Worm (Caenorhabditis elegans) whole organism, dauer: ENCODE data around the gene F36G3.2.

ENCODE experiments used
- unc-62 ChIP-seq: sonication (generic microtip); optimal IDR thresholded peaks from 2 replicates; lab custom pipeline; 2017; ENCODE audit warnings: missing biosample characterization, missing genetic modification reagents, missing genetic modification characterization

F36G3.2 gene

ce11 chrX:9794173-9794572 is at the start of gene F36G3.2:
TSS of gene F36G3.2 (minus strand) at chrX:9794273.
- TF ChIP-seq unc-62 (GFP tag; lab: Kevin White, UChicago): no peak

ce11 chrX:9843568-9843967 is 49.5 kb upstream of the F36G3.2 start:
- no peak for TF ChIP-seq unc-62 (GFP tag; lab: Kevin White, UChicago)

- no peak for TF ChIP-seq unc-62 (GFP tag; lab: Kevin White, UChicago)
These were observed 48.0 kb upstream of the F36G3.2 start for ce11 chrX:9842102-9842501.

ce11 chrX:9840864-9841263 is 46.8 kb upstream of the F36G3.2 start:
- no peak for TF ChIP-seq unc-62 (GFP tag; lab: Kevin White, UChicago)

ce11 chrX:9837989-9838541 is 44.0 kb upstream of the F36G3.2 start, which contains the start of gene ipla-2:
TSS of gene ipla-2 (minus strand) at chrX:9838039.
- no peak for TF ChIP-seq unc-62 (GFP tag; lab: Kevin White, UChicago)

DNA sequence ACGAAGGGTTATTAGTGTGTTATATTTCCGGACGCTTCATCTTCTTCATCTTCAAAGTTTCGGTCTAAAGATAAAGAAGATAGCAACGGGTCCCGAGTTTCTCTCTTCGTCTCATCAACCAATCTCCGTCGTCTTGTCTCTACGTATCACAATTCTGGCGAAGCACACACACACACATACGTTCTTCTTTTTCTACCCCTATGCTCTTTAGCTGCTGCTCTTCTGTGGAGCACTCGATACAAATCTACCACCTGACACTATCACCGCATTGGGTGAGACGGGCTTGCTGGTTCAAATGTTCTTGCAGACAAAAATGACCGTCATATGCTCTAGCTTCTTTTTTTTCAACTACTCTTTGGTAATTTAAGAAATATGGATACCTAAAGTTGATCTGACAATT is 38.3 kb upstream of the F36G3.2 start:
- TF ChIP-seq unc-62 (GFP tag; lab: Kevin White, UChicago): no peak

DNA sequence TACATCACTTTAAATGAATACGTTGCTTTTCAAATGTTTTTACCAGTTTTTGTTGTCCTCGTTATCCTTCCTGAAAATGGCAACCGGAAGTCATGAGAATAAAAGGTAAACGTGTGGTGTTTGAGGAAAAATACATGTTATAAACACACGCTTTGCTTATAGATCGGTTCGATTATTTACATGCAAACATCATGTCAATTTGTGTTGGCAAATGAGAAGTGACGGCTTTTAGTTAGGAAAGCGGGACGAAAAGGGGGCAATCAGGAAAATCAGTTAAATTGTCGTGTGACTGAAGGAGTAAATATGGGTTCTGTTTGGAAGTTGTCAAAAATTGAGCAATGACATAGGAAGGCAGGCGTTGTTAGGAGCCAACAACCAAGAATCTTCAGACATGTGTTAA is 37.1 kb upstream of the F36G3.2 start, which contains the start of gene rrc-1:
rrc-1 (minus strand) TSS at position 74 of the 400 bp plus-strand sequence.
- no peak for TF ChIP-seq unc-62 (GFP tag; lab: Kevin White, UChicago)

ce11 chrX:9822606-9823264 is 28.7 kb upstream of the F36G3.2 start:
- no peak for TF ChIP-seq unc-62 (GFP tag; lab: Kevin White, UChicago)

DNA sequence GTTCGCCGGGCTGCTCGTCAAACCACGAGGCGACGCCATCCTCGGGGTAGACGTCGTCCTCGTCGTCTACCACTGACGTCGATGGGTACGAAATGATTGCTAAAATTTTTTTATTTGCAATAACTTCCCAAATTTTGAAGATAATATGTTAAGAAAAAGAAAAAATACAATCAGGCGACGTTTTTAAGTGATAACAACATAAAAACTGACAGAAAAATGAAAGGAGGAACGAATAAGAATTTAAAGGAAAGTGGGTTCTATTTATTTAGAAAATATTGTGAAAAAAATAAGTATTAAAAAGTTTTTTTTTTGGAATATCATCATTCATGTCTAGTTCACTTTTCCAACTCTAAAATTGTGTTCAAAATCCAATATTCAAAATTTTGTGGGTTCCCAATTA is 28.1 kb upstream of the F36G3.2 start, which contains the start of gene dpy-22:
dpy-22 (minus strand) TSS at position 101 of the 400 bp plus-strand sequence.
- TF ChIP-seq unc-62 (GFP tag; lab: Kevin White, UChicago): no peak

ce11 chrX:9814132-9814811 is 20.2 kb upstream of the F36G3.2 start:
- no peak for TF ChIP-seq unc-62 (GFP tag; lab: Kevin White, UChicago)

DNA sequence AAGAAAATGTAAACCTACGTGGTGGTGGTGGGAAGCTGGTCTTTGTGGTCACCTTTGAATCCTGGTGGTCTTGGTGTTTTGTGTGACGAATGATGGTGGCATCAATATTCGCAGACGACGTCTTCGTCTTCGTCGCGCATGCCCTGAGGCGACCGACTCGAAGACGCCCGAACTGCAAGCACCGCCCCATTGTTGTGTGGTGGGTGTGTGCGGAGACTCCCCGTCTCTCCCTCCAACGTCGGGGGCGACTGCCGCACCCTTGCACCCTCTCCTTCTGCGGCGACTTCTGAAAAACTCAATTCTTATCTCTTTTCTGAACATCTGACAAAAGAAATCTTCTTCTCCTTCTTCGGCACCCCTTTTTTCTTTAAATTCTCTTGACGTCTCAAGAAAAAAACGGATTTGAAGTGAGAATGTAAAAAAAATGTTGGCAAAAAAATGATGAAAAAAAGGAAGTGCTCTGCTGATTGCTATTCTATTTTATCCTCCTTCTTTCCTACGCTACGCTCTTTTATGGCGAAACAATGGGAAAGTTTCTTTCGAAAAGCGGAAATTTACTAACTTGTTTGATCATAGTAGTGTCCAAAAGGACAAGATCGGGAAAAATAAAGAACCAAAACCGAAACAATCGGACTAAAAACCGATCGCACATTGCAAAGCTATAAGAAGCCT is 13.4 kb upstream of the F36G3.2 start, which contains the start of gene lgc-47:
lgc-47 (minus strand) TSS at position 286 of the 672 bp plus-strand sequence.
- TF ChIP-seq unc-62 (GFP tag; lab: Kevin White, UChicago): no peak

ce11 chrX:9805426-9805825 is 11.4 kb upstream of the F36G3.2 start:
- TF ChIP-seq unc-62 (GFP tag; lab: Kevin White, UChicago): no peak

ce11 chrX:9804735-9805134 is 10.7 kb upstream of the F36G3.2 start:
- TF ChIP-seq unc-62 (GFP tag; lab: Kevin White, UChicago): no peak

- TF ChIP-seq unc-62 (GFP tag; lab: Kevin White, UChicago): no peak
These were observed 9.5 kb upstream of the F36G3.2 start for ce11 chrX:9803603-9804002.

DNA sequence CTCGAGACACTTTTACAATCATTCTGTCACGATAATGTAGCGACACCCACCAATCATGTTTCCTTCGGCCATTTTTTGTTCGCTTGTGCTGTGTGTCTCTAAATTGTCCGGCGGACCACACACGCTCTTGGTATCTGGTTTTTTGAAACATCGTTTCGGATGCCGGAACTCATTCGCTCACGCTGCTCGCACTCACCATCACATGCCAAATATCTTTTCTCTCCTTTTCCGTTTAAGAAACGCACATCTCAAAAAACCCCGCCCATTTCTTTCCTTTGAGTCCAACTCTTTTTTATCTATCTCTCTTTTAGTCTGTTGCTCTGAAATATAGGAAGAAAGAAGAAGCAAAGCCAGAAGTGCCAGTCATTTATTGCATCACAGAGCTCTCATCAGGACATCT is 4.5 kb upstream of the F36G3.2 start, which contains the start of gene F36G3.3:
F36G3.3 (plus strand) TSS at position 306 of the 400 bp plus-strand sequence.
- TF ChIP-seq unc-62 (GFP tag; lab: Kevin White, UChicago): no peak

DNA sequence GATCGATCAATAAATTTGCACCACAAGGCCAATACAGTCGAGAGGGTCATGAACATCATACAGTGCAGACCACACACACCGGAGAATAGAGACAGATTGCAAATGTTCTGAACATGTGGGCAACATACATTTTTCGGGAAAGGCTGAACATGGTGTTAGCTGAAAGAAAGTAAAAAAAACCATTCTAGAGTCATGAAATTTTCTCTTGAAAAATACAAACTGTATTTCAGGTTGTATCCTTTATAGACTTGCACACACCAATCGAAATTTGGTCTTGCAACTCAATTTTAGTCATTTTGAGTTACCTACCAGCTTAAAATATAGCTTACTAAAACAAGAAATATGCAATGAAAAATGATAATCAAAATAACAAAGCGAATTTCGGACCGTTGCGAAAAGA is 2.0 kb upstream of the F36G3.2 start:
- TF ChIP-seq unc-62 (GFP tag; lab: Kevin White, UChicago): no peak
